Worm (Caenorhabditis elegans): ENCODE measurements around the gene smoc-1.

ce11 chrV:11757358-11757757 lies at the start of gene smoc-1:
- TF ChIP-seq ztf-23 (GFP tag; IDR thresholded peaks at IDR 0.05): no peak
- no peak for TF ChIP-seq klf-2 (GFP tag; conservative IDR thresholded peaks at IDR 0.05)
- no peak for TF ChIP-seq cog-1 (tag; optimal IDR thresholded peaks at IDR 0.05)

Measured in whole organism, midembryonic.